Fruit fly (Drosophila melanogaster): ENCODE measurements around the gene Npc2h.

The Npc2h gene

DNA sequence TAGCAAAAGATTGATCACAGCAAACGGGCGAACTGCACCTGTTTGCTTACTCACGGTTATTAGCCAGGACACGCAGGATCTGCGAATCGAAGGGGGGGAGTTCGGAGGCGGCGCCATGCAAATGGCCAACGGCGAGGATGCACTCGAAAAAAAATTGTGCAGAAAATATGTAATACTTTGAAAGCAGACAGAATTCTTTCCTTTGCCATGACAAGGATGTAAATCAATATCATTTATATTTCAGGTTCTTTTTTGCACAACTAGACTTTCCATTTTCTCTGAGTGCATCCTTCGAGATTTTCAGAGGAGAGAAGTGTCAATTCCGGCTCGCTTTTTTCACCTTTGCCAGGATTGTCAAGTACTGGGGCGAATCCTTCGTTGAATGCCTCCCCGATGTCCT is 36.8 kb downstream of the Npc2h start (continued):
- TF ChIP-seq Rfx (GFP tag; IDR thresholded peaks at IDR 0.05) (no peak), NC2α (GFP tag; optimal IDR thresholded peaks at IDR 0.05) (no peak), CG7745 (tag; optimal IDR thresholded peaks at IDR 0.05) (no peak), zfh2 (GFP tag; optimal IDR thresholded peaks at IDR 0.05) (no peak), CG2129 (GFP tag; IDR thresholded peaks at IDR 0.05; ENCODE audit: partially characterized antibody) (no peak), h (optimal IDR thresholded peaks at IDR 0.05) (no peak), fd3F (GFP tag; optimal IDR thresholded peaks at IDR 0.05) (no peak), lilli (GFP tag; optimal IDR thresholded peaks at IDR 0.05) (peak; percentile 10), Elba2 (GFP tag; optimal IDR thresholded peaks at IDR 0.05) (no peak), nom (GFP tag; optimal IDR thresholded peaks at IDR 0.05) (no peak), Vsx1 (GFP tag; optimal IDR thresholded peaks at IDR 0.05) (no peak), insv (GFP tag; optimal IDR thresholded peaks at IDR 0.05) (no peak), HHEX (GFP tag; optimal IDR thresholded peaks at IDR 0.05) (peak; percentile 27), Hmr (GFP tag; optimal IDR thresholded peaks at IDR 0.05) (no peak), gcm2 (GFP tag; optimal IDR thresholded peaks at IDR 0.05) (no peak), CG4282 (GFP tag; optimal IDR thresholded peaks at IDR 0.05) (no peak), CG7928 (GFP tag; optimal IDR thresholded peaks at IDR 0.05) (no peak), CG17829 (tag; optimal IDR thresholded peaks at IDR 0.05) (no peak), Atf-2 (GFP tag; optimal IDR thresholded peaks at IDR 0.05) (no peak), Gsc (GFP tag; IDR thresholded peaks at IDR 0.05) (no peak), phol (tag; optimal IDR thresholded peaks at IDR 0.05) (peak; percentile 6), Poxn (GFP tag; IDR thresholded peaks at IDR 0.05) (no peak), CG2199 (GFP tag; IDR thresholded peaks at IDR 0.05) (no peak), Aef1 (GFP tag; IDR thresholded peaks at IDR 0.05) (peak; percentile 12; the same call in 1 of the 3 replicates), CG43689 (GFP tag; IDR thresholded peaks at IDR 0.05) (no peak), ken (GFP tag; IDR thresholded peaks at IDR 0.05) (no peak), fd64A (GFP tag; optimal IDR thresholded peaks at IDR 0.05) (no peak), CG33213 (GFP tag; optimal IDR thresholded peaks at IDR 0.05) (no peak), CG11085 (GFP tag; IDR thresholded peaks at IDR 0.05) (no peak), Mes4 (GFP tag; optimal IDR thresholded peaks at IDR 0.05) (no peak), CG10565 (GFP tag; optimal IDR thresholded peaks at IDR 0.05) (no peak), eyg (GFP tag; optimal IDR thresholded peaks at IDR 0.05) (no peak), CG15269 (tag; optimal IDR thresholded peaks at IDR 0.05) (peak; percentile 4), Meics (GFP tag; optimal IDR thresholded peaks at IDR 0.05) (peak; percentile 23), CG4424 (GFP tag; optimal IDR thresholded peaks at IDR 0.05) (peak; percentile 16), D19B (GFP tag; optimal IDR thresholded peaks at IDR 0.05) (no peak), CG17912 (GFP tag; optimal IDR thresholded peaks at IDR 0.05) (no peak), D19A (tag; optimal IDR thresholded peaks at IDR 0.05) (no peak), ci (GFP tag; IDR thresholded peaks at IDR 0.05) (0 out of 3 replicates have a peak, but pooled peaks have one; percentile 32), fd96Cb (tag; optimal IDR thresholded peaks at IDR 0.05) (peak; percentile 1), emc (GFP tag; optimal IDR thresholded peaks at IDR 0.05) (no peak), usp (GFP tag; optimal IDR thresholded peaks at IDR 0.05) (no peak), hb (GFP tag; IDR thresholded peaks at IDR 0.05; ENCODE audit: partially characterized antibody) (no peak), CG10959 (GFP tag; IDR thresholded peaks at IDR 0.05) (no peak), NC2β (GFP tag; optimal IDR thresholded peaks at IDR 0.05) (no peak), CG3838 (GFP tag; optimal IDR thresholded peaks at IDR 0.05) (no peak), btn (GFP tag; optimal IDR thresholded peaks at IDR 0.05) (no peak), CG13624 (GFP tag; optimal IDR thresholded peaks at IDR 0.05) (no peak), CG9797 (GFP tag; optimal IDR thresholded peaks at IDR 0.05) (no peak), CG30431 (GFP tag; optimal IDR thresholded peaks at IDR 0.05) (peak; percentile 3), CG11723 (GFP tag; optimal IDR thresholded peaks at IDR 0.05) (no peak), CG34376 (GFP tag; optimal IDR thresholded peaks at IDR 0.05) (no peak), Dll (GFP tag; IDR thresholded peaks at IDR 0.05; ENCODE audit: partially characterized antibody) (no peak)

All from whole organism, embryonic.